Worm (Caenorhabditis elegans) whole organism, L2 larva: Measurements from ENCODE around the gene F55C12.4.

Experiments used
- elt-3 ChIP-seq: sonication (generic microtip); optimal IDR thresholded peaks from 2 replicates; lab custom pipeline; 2017; ENCODE audit warnings: missing biosample characterization, missing genetic modification characterization
- lin-13 ChIP-seq: fragments of 150-350 bp; optimal IDR thresholded peaks from 2 replicates; lab custom pipeline; 2014; ENCODE audit warnings: missing biosample characterization, missing genetic modification reagents, missing genetic modification characterization
- unc-39 ChIP-seq: fragments of 150-350 bp; optimal IDR thresholded peaks from 2 replicates; lab custom pipeline; 2014; ENCODE audit warnings: missing biosample characterization, missing genetic modification characterization

DNA sequence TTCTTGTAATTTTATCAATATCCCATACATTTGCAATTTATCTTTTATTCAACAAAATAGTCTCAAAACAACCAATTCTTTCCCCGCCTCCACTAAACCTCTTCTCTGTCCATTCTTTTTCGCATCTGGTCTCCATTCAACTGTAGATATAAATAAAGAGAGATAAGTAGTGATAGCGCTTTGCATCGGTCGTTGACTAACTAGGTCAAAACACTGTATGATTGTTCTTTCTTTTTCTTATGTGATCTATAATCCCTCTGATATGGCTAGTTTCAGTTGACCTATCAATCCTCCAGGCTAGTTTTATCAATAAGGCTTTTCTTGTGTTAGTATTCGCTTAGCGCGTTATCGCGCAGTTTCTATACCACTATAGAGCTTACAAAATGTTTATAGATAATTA is 5.0 kb downstream of the F55C12.4 start:
- TF ChIP-seq unc-39, result no peak
- no peak for TF ChIP-seq lin-13 (GFP tag; lab: Kevin White, UChicago)
- TF ChIP-seq elt-3 (tag; lab: Kevin White, UChicago), result no peak
